Fruit fly (Drosophila melanogaster) whole organism, embryonic: ENCODE measurements around the gene CG34288.

Source experiments
- CG13123 ChIP-seq: fragments of 200-800 bp; sonication (Bioruptor generic); optimal IDR thresholded peaks from 2 replicates; lab custom pipeline; 2016; ENCODE audit warnings: missing biosample characterization, missing genetic modification characterization
- CG1529 ChIP-seq: fragments of 200-800 bp; sonication (Bioruptor generic); optimal IDR thresholded peaks from 3 replicates; lab custom pipeline; 2018; ENCODE audit warnings: missing biosample characterization, missing genetic modification characterization
- CG17186 ChIP-seq: fragments of 200-800 bp; sonication (Bioruptor generic); optimal IDR thresholded peaks from 3 replicates; lab custom pipeline; 2017; ENCODE audit warnings: missing biosample characterization, missing genetic modification reagents, missing genetic modification characterization
- CG5245 ChIP-seq: fragments of 200-800 bp; sonication (Bioruptor generic); optimal IDR thresholded peaks from 3 replicates; lab custom pipeline; 2016; ENCODE audit warnings: missing biosample characterization, missing genetic modification characterization
- Oaz ChIP-seq: fragments of 200-800 bp; sonication (Bioruptor generic); IDR thresholded peaks from 2 replicates; pipeline ENCODE4 v1.3.6; 2022; ENCODE audit warnings: missing biosample characterization, missing genetic modification characterization
- Ravus ChIP-seq: fragments of 200-800 bp; sonication (Bioruptor generic); IDR thresholded peaks from 2 replicates; pipeline ENCODE4 v1.3.6; 2022; ENCODE audit warnings: missing biosample characterization, missing genetic modification characterization
- sqz ChIP-seq: fragments of 200-800 bp; sonication (Bioruptor generic); optimal IDR thresholded peaks from 3 replicates; lab custom pipeline; 2018; ENCODE audit warnings: missing biosample characterization, mild to moderate bottlenecking, missing genetic modification characterization

dm6 chr3R:22470064-22470463 is 23.0 kb upstream of the CG34288 start:
- TF ChIP-seq CG17186: no peak
- no peak for TF ChIP-seq sqz
- TF ChIP-seq CG13123 (GFP tag; lab: Kevin White, UChicago): no peak
- TF ChIP-seq Oaz: 0 out of 2 replicates have a peak, but pooled peaks have one; percentile 9
- TF ChIP-seq Ravus (GFP tag; lab: Robert Waterston, UW): no peak
- no peak for TF ChIP-seq CG1529 (GFP tag; lab: Kevin White, UChicago)
- no peak for TF ChIP-seq CG5245 (GFP tag; lab: Kevin White, UChicago)
